Fruit fly (Drosophila melanogaster) whole organism, embryonic: ENCODE results near the gene Rtnl2.

Source experiments
- ATbp ChIP-seq: fragments of 200-800 bp; sonication (Bioruptor generic); optimal IDR thresholded peaks from 2 replicates; lab custom pipeline; 2017; ENCODE audit warnings: missing biosample characterization, mild to moderate bottlenecking, missing genetic modification characterization, missing genetic modification reagents
- Abd-B ChIP-seq: fragments of 200-800 bp; sonication (Bioruptor generic); optimal IDR thresholded peaks from 2 replicates; lab custom pipeline; 2018; ENCODE audit warnings: missing biosample characterization, mild to moderate bottlenecking, missing genetic modification characterization, moderate library complexity
- Asciz ChIP-seq: fragments of 200-800 bp; sonication (Bioruptor generic); optimal IDR thresholded peaks from 2 replicates; lab custom pipeline; 2017; ENCODE audit warnings: missing biosample characterization, mild to moderate bottlenecking, missing genetic modification characterization, missing genetic modification reagents
- CG16813 ChIP-seq: fragments of 200-800 bp; sonication (Bioruptor generic); IDR thresholded peaks from 3 replicates; pipeline ENCODE4 v1.3.6; 2022; ENCODE audit warnings: missing biosample characterization, missing genetic modification characterization; ENCODE audit not compliant: partially characterized antibody
- CG3163 ChIP-seq: fragments of 200-800 bp; sonication (Bioruptor generic); optimal IDR thresholded peaks from 3 replicates; lab custom pipeline; 2016; ENCODE audit warnings: missing biosample characterization, missing genetic modification characterization
- CG34376 ChIP-seq: fragments of 200-800 bp; sonication (Bioruptor generic); optimal IDR thresholded peaks from 2 replicates; lab custom pipeline; 2018; ENCODE audit warnings: missing biosample characterization, mild to moderate bottlenecking, missing genetic modification characterization
- CG4328 ChIP-seq: fragments of 200-800 bp; sonication (Bioruptor generic); optimal IDR thresholded peaks from 3 replicates; lab custom pipeline; 2017; ENCODE audit warnings: missing biosample characterization, missing genetic modification reagents, missing genetic modification characterization
- CG6254 ChIP-seq: fragments of 200-800 bp; sonication (Bioruptor generic); optimal IDR thresholded peaks from 3 replicates; lab custom pipeline; 2017; ENCODE audit warnings: mild to moderate bottlenecking, missing biosample characterization, missing genetic modification reagents, missing genetic modification characterization
- CG7928 ChIP-seq: fragments of 200-800 bp; sonication (Bioruptor generic); optimal IDR thresholded peaks from 2 replicates; lab custom pipeline; 2017; ENCODE audit warnings: missing biosample characterization, mild to moderate bottlenecking, missing genetic modification characterization
- CG9437 ChIP-seq: fragments of 200-800 bp; sonication (Bioruptor generic); optimal IDR thresholded peaks from 2 replicates; lab custom pipeline; 2018; ENCODE audit warnings: missing biosample characterization, mild to moderate bottlenecking, missing genetic modification characterization
- D ChIP-seq, 2 experiments: fragments of 200-800 bp in 1 of 2; fragments of >200 bp in 1 of 2; sonication (Bioruptor generic) in 1 of 2; optimal IDR thresholded peaks; 2 replicates in 1 of 2; 3 replicates in 1 of 2; lab custom pipeline; 2017; ENCODE audit warnings: mild to moderate bottlenecking in 1 of 2, missing biosample characterization in 1 of 2, missing genetic modification characterization in 1 of 2, missing genetic modification reagents in 1 of 2
- Ets97D ChIP-seq: fragments of 200-800 bp; sonication (Bioruptor generic); optimal IDR thresholded peaks from 3 replicates; lab custom pipeline; 2016; ENCODE audit warnings: missing biosample characterization, missing genetic modification characterization
- Fer1 ChIP-seq: fragments of 200-800 bp; sonication (Bioruptor generic); optimal IDR thresholded peaks from 2 replicates; lab custom pipeline; 2017; ENCODE audit warnings: missing biosample characterization, mild to moderate bottlenecking, missing genetic modification characterization
- Fer2 ChIP-seq: fragments of 200-800 bp; sonication (Bioruptor generic); optimal IDR thresholded peaks from 2 replicates; lab custom pipeline; 2018; ENCODE audit warnings: missing biosample characterization, mild to moderate bottlenecking, missing genetic modification characterization, moderate library complexity
- Fer3 ChIP-seq: fragments of 200-800 bp; sonication (Bioruptor generic); optimal IDR thresholded peaks from 2 replicates; lab custom pipeline; 2018; ENCODE audit warnings: missing biosample characterization, mild to moderate bottlenecking, missing genetic modification characterization, moderate library complexity
- HLHmδ ChIP-seq: fragments of 200-800 bp; sonication (Bioruptor generic); optimal IDR thresholded peaks from 2 replicates; lab custom pipeline; 2018; ENCODE audit warnings: missing biosample characterization, mild to moderate bottlenecking, missing genetic modification characterization, moderate library complexity
- Med ChIP-seq: fragments of 200-800 bp; sonication (Bioruptor generic); peaks from one replicate; lab custom pipeline; 2016; ENCODE audit warnings: missing biosample characterization, missing genetic modification characterization, mild to moderate bottlenecking, inconsistent platforms, moderate library complexity
- Nf-YB ChIP-seq: fragments of 200-800 bp; sonication (Bioruptor generic); optimal IDR thresholded peaks from 3 replicates; lab custom pipeline; 2019; ENCODE audit warnings: missing biosample characterization, mild to moderate bottlenecking, missing genetic modification characterization, moderate library complexity
- Opbp ChIP-seq: fragments of 200-800 bp; sonication (Bioruptor generic); IDR thresholded peaks from 3 replicates; pipeline ENCODE4 v1.3.6; 2022; ENCODE audit warnings: missing biosample characterization, missing genetic modification characterization; ENCODE audit not compliant: partially characterized antibody
- Optix ChIP-seq: fragments of 200-800 bp; sonication (Bioruptor generic); IDR thresholded peaks from 3 replicates; pipeline ENCODE4 v1.3.6; 2022; ENCODE audit warnings: missing biosample characterization, missing genetic modification characterization
- Pdp1 ChIP-seq, 2 experiments: fragments of 200-800 bp; sonication (Bioruptor generic); optimal IDR thresholded peaks; 3 replicates each; lab custom pipeline; 2016; ENCODE audit warnings: missing biosample characterization in 2 of 2, missing genetic modification characterization in 2 of 2, mild to moderate bottlenecking in 1 of 2, moderate library complexity in 1 of 2
- Six4 ChIP-seq: fragments of 200-800 bp; sonication (Bioruptor generic); optimal IDR thresholded peaks from 2 replicates; lab custom pipeline; 2016; ENCODE audit warnings: missing biosample characterization, missing genetic modification characterization
- Sox100B ChIP-seq: fragments of 200-800 bp; sonication (Bioruptor generic); optimal IDR thresholded peaks from 3 replicates; lab custom pipeline; 2018; ENCODE audit warnings: missing biosample characterization, mild to moderate bottlenecking, missing genetic modification characterization
- ac ChIP-seq: fragments of 200-800 bp; sonication (Bioruptor generic); optimal IDR thresholded peaks from 3 replicates; lab custom pipeline; 2017; ENCODE audit warnings: missing biosample characterization, mild to moderate bottlenecking, missing genetic modification characterization
- ash1 ChIP-seq: fragments of 200-800 bp; sonication (Bioruptor generic); optimal IDR thresholded peaks from 2 replicates; lab custom pipeline; 2018; ENCODE audit warnings: missing biosample characterization, mild to moderate bottlenecking, missing genetic modification characterization
- chinmo ChIP-seq: fragments of 200-800 bp; sonication (Bioruptor generic); IDR thresholded peaks from 4 replicates; pipeline ENCODE4 v1.3.6; 2022; ENCODE audit warnings: missing biosample characterization, missing genetic modification characterization; ENCODE audit not compliant: partially characterized antibody
- corto ChIP-seq: fragments of 200-800 bp; sonication (Bioruptor generic); optimal IDR thresholded peaks from 2 replicates; lab custom pipeline; 2016; ENCODE audit warnings: missing biosample characterization, mild to moderate bottlenecking, missing genetic modification characterization, moderate library complexity
- danr ChIP-seq: fragments of 200-800 bp; sonication (Bioruptor generic); IDR thresholded peaks from 2 replicates; pipeline ENCODE4 v1.3.6; 2022; ENCODE audit warnings: missing biosample characterization, missing genetic modification characterization
- exex ChIP-seq: fragments of 200-800 bp; sonication (Bioruptor generic); optimal IDR thresholded peaks from 4 replicates; lab custom pipeline; 2018; ENCODE audit warnings: missing biosample characterization, mild to moderate bottlenecking, missing genetic modification characterization, moderate library complexity
- fu2 ChIP-seq: fragments of 200-800 bp; sonication (Bioruptor generic); optimal IDR thresholded peaks from 2 replicates; lab custom pipeline; 2016; ENCODE audit warnings: missing biosample characterization, missing genetic modification characterization
- gcm ChIP-seq: fragments of 200-800 bp; sonication (Bioruptor generic); optimal IDR thresholded peaks from 2 replicates; lab custom pipeline; 2019; ENCODE audit warnings: missing biosample characterization, mild to moderate bottlenecking, missing genetic modification characterization, moderate library complexity
- lab ChIP-seq: fragments of 200-800 bp; sonication (Bioruptor generic); optimal IDR thresholded peaks from 3 replicates; lab custom pipeline; 2017; ENCODE audit warnings: missing biosample characterization, missing genetic modification characterization, mild to moderate bottlenecking, moderate library complexity, missing genetic modification reagents
- lola ChIP-seq, 3 experiments: fragments of >200 bp in 2 of 3; fragments of 200-800 bp in 1 of 3; sonication (Bioruptor generic) in 1 of 3; optimal IDR thresholded peaks; 2 replicates each; lab custom pipeline; 2017 to 2019; ENCODE audit warnings: missing biosample characterization in 3 of 3, missing genetic modification characterization in 3 of 3, mild to moderate bottlenecking in 1 of 3, moderate library complexity in 1 of 3
- mirr ChIP-seq: fragments of 200-800 bp; sonication (Bioruptor generic); optimal IDR thresholded peaks from 3 replicates; lab custom pipeline; 2018; ENCODE audit warnings: missing biosample characterization, mild to moderate bottlenecking, missing genetic modification characterization
- sc ChIP-seq, 3 experiments: fragments of >200 bp in 2 of 3; fragments of 200-800 bp in 1 of 3; sonication (Bioruptor generic) in 1 of 3; optimal IDR thresholded peaks; 2 replicates in 2 of 3; 3 replicates in 1 of 3; lab custom pipeline; 2017; ENCODE audit warnings: mild to moderate bottlenecking in 1 of 3, missing biosample characterization in 1 of 3, missing genetic modification characterization in 1 of 3, missing genetic modification reagents in 1 of 3
- sd ChIP-seq: fragments of 200-800 bp; sonication (Bioruptor generic); optimal IDR thresholded peaks from 3 replicates; lab custom pipeline; 2018; ENCODE audit warnings: missing biosample characterization, mild to moderate bottlenecking, missing genetic modification characterization, moderate library complexity
- sima ChIP-seq: fragments of 200-800 bp; sonication (Bioruptor generic); optimal IDR thresholded peaks from 2 replicates; lab custom pipeline; 2016; ENCODE audit warnings: missing biosample characterization, missing genetic modification characterization
- sug ChIP-seq: fragments of 200-800 bp; optimal IDR thresholded peaks from 2 replicates; lab custom pipeline; 2019; ENCODE audit warnings: missing biosample characterization, mild to moderate bottlenecking, missing genetic modification characterization, moderate library complexity
- unc-4 ChIP-seq: fragments of 200-800 bp; sonication (Bioruptor generic); IDR thresholded peaks from 2 replicates; pipeline ENCODE4 v1.3.6; 2022; ENCODE audit warnings: missing biosample characterization, missing genetic modification characterization; ENCODE audit not compliant: partially characterized antibody
- zf30C ChIP-seq: fragments of 200-800 bp; sonication (Bioruptor generic); optimal IDR thresholded peaks from 3 replicates; lab custom pipeline; 2018; ENCODE audit warnings: missing biosample characterization, mild to moderate bottlenecking, missing genetic modification characterization

Rtnl2 gene

DNA sequence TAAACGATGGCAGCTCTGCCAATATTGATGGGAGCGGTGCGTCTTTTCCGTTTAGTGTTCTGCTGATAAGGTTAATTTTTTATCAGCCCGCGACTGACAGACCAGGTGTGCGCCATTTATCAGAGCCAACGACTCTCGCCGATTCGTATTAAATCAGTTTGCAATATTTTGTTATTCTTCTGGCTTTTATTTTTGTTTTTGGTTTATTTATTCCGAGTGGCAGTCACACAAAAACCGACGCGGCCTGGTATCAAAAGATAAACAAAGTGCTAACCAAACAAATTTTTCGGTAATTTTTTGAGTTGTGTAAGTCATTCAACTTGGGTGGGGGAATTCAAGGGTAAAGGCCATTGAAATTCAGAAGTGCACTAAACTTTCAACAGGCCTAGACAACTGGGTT lies 32.6 kb downstream of the Rtnl2 start:
- TF ChIP-seq CG9437 (GFP tag; lab: Kevin White, UChicago) (no peak), sc (optimal IDR thresholded peaks at IDR 0.05; lab: Kevin White, UChicago) (no peak), sc (GFP tag; optimal IDR thresholded peaks at IDR 0.05; lab: Kevin White, UChicago) (no peak), Asciz (no peak), sima (GFP tag; lab: Kevin White, UChicago) (no peak), exex (tag; lab: Kevin White, UChicago) (peak; percentile 77), CG7928 (GFP tag; lab: Kevin White, UChicago) (no peak), CG3163 (no peak), mirr (GFP tag; lab: Kevin White, UChicago) (peak; percentile 73), Med (GFP tag; lab: Kevin White, UChicago) (peak; percentile 65), chinmo (GFP tag; lab: Robert Waterston, UW) (0 out of 4 replicates have a peak, but pooled peaks have one; percentile 63), gcm (no peak), Optix (GFP tag; lab: Robert Waterston, UW) (no peak), Ets97D (GFP tag; lab: Kevin White, UChicago) (no peak), Fer2 (tag; lab: Kevin White, UChicago) (no peak), ATbp (no peak), Fer1 (GFP tag; lab: Kevin White, UChicago) (peak; percentile 8), HLHmδ (GFP tag; lab: Kevin White, UChicago) (no peak), CG16813 (no peak), danr (GFP tag; lab: Robert Waterston, UW) (no peak), zf30C (GFP tag; lab: Kevin White, UChicago) (no peak), sug (tag; lab: Kevin White, UChicago) (peak; percentile 65), unc-4 (GFP tag; lab: Robert Waterston, UW) (no peak), lab (peak; percentile 48), corto (peak; percentile 26), lola (GFP tag; optimal IDR thresholded peaks at IDR 0.05; lab: Kevin White, UChicago) (no peak), Six4 (GFP tag; lab: Kevin White, UChicago) (no peak), Abd-B (GFP tag; lab: Kevin White, UChicago) (no peak), Nf-YB (no peak), Sox100B (GFP tag; lab: Kevin White, UChicago) (no peak), ash1 (GFP tag; lab: Kevin White, UChicago) (no peak), sd (tag; lab: Kevin White, UChicago) (peak; percentile 52), Fer3 (tag; lab: Kevin White, UChicago) (no peak), D (optimal IDR thresholded peaks at IDR 0.05; lab: Kevin White, UChicago) (no peak), D (GFP tag; optimal IDR thresholded peaks at IDR 0.05; lab: Kevin White, UChicago) (no peak), Pdp1 (GFP tag; optimal IDR thresholded peaks at IDR 0.05; lab: Kevin White, UChicago) (peak in 1 of 2 experiments; percentile 79), Opbp (GFP tag; lab: Robert Waterston, UW) (no peak), ac (GFP tag; lab: Kevin White, UChicago) (no peak), CG4328 (GFP tag; lab: Kevin White, UChicago) (no peak), CG34376 (GFP tag; lab: Kevin White, UChicago) (peak; percentile 67)

DNA sequence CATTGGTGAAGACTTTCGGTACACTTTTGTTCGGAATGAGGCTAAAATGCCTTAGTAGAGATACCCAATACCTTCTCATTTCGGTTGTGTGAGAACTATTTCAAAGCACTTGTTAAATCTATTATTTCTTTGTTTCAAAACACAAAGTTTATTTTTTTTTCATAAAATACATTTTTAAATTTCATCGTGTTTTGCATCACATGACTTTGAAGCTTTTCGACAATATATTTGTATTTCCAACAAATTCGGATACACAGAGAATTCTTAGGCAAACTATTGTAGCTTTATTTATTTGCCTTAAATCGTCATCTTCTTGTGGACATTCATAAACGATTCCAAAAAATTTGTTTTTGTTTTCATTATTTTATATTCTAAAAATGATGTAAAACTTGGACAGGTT lies 36.3 kb downstream of the Rtnl2 start, which contains the start of gene alpha-Est10:
alpha-Est10 (minus strand) TSS at position 101 of the 400 bp plus-strand sequence.
- TF ChIP-seq unc-4 (GFP tag; lab: Robert Waterston, UW) (no peak), fu2 (GFP tag; lab: Kevin White, UChicago) (no peak), CG6254 (GFP tag; lab: Kevin White, UChicago) (no peak)
